Fruit fly (Drosophila melanogaster) whole organism, embryonic: Measurements from ENCODE around the gene mRpL3.

ENCODE experiments used
- Ada2b ChIP-seq: fragments of 200-800 bp; sonication (Bioruptor generic); IDR thresholded peaks from 2 replicates; pipeline ENCODE4 v1.3.6; 2022; ENCODE audit warnings: missing biosample characterization, missing genetic modification characterization
- Antp ChIP-seq: fragments of 200-800 bp; sonication (Bioruptor generic); optimal IDR thresholded peaks from 3 replicates; lab custom pipeline; 2016; ENCODE audit warnings: missing biosample characterization, missing genetic modification characterization
- BEAF-32 ChIP-seq: fragments of 200-800 bp; sonication (Bioruptor generic); optimal IDR thresholded peaks from 3 replicates; lab custom pipeline; 2017; ENCODE audit warnings: missing biosample characterization, missing genetic modification characterization, mild to moderate bottlenecking, moderate library complexity, missing genetic modification reagents
- BtbVII ChIP-seq: fragments of 200-800 bp; sonication (Bioruptor generic); optimal IDR thresholded peaks from 3 replicates; lab custom pipeline; 2017; ENCODE audit warnings: missing biosample characterization, mild to moderate bottlenecking, missing genetic modification characterization
- C15 ChIP-seq: fragments of 200-800 bp; sonication (Bioruptor generic); IDR thresholded peaks from 3 replicates; pipeline ENCODE4 v1.3.6; 2022; ENCODE audit warnings: missing biosample characterization, missing genetic modification characterization
- CG10267 ChIP-seq: fragments of 200-800 bp; sonication (Bioruptor generic); optimal IDR thresholded peaks from 2 replicates; lab custom pipeline; 2018; ENCODE audit warnings: missing biosample characterization, mild to moderate bottlenecking, missing genetic modification characterization, moderate library complexity
- CG10366 ChIP-seq: fragments of 200-800 bp; sonication (Bioruptor generic); IDR thresholded peaks from 2 replicates; pipeline ENCODE4 v1.3.6; 2022; ENCODE audit warnings: missing biosample characterization, missing genetic modification characterization
- CG11695 ChIP-seq: fragments of 200-800 bp; sonication (Bioruptor generic); IDR thresholded peaks from 3 replicates; pipeline ENCODE4 v1.3.6; 2022; ENCODE audit warnings: missing biosample characterization, missing genetic modification characterization
- CG12391 ChIP-seq: fragments of 200-800 bp; sonication (Bioruptor generic); optimal IDR thresholded peaks from 3 replicates; lab custom pipeline; 2018; ENCODE audit warnings: missing biosample characterization, mild to moderate bottlenecking, missing genetic modification characterization, moderate library complexity
- CG14050 ChIP-seq: fragments of 200-800 bp; sonication (Bioruptor generic); IDR thresholded peaks from 3 replicates; pipeline ENCODE4 v1.3.6; 2022; ENCODE audit warnings: missing biosample characterization, missing genetic modification characterization
- CG14965 ChIP-seq: fragments of 200-800 bp; sonication (Bioruptor generic); optimal IDR thresholded peaks from 2 replicates; lab custom pipeline; 2016; ENCODE audit warnings: missing biosample characterization, missing genetic modification characterization, borderline replicate concordance
- CG15073 ChIP-seq: fragments of 200-800 bp; sonication (Bioruptor generic); optimal IDR thresholded peaks from 2 replicates; lab custom pipeline; 2016; ENCODE audit warnings: missing biosample characterization, missing genetic modification characterization
- CG16815 ChIP-seq: fragments of 200-800 bp; sonication (Bioruptor generic); optimal IDR thresholded peaks from 3 replicates; lab custom pipeline; 2017; ENCODE audit warnings: missing biosample characterization, mild to moderate bottlenecking, missing genetic modification characterization
- CG2875 ChIP-seq: fragments of 200-800 bp; sonication (Bioruptor generic); optimal IDR thresholded peaks from 2 replicates; lab custom pipeline; 2017; ENCODE audit warnings: missing biosample characterization, mild to moderate bottlenecking, missing genetic modification characterization, missing genetic modification reagents
- CG3281 ChIP-seq: fragments of 200-800 bp; sonication (Bioruptor generic); optimal IDR thresholded peaks from 3 replicates; lab custom pipeline; 2017; ENCODE audit warnings: missing biosample characterization, mild to moderate bottlenecking, missing genetic modification characterization
- CG4404 ChIP-seq: fragments of 200-800 bp; sonication (Bioruptor generic); IDR thresholded peaks from 2 replicates; pipeline ENCODE4 v1.3.6; 2022; ENCODE audit warnings: missing biosample characterization, missing genetic modification characterization
- CG5180 ChIP-seq: fragments of 200-800 bp; sonication (Bioruptor generic); optimal IDR thresholded peaks from 3 replicates; lab custom pipeline; 2017; ENCODE audit warnings: missing biosample characterization, missing genetic modification characterization, mild to moderate bottlenecking, moderate library complexity, missing genetic modification reagents
- CG6683 ChIP-seq: fragments of 200-800 bp; sonication (Bioruptor generic); optimal IDR thresholded peaks from 2 replicates; lab custom pipeline; 2017; ENCODE audit warnings: missing biosample characterization, mild to moderate bottlenecking, missing genetic modification characterization, missing genetic modification reagents
- CG6765 ChIP-seq: fragments of 200-800 bp; sonication (Bioruptor generic); optimal IDR thresholded peaks from 3 replicates; lab custom pipeline; 2017; ENCODE audit warnings: missing biosample characterization, mild to moderate bottlenecking, missing genetic modification characterization
- CG8359 ChIP-seq: fragments of 200-800 bp; sonication (Bioruptor generic); optimal IDR thresholded peaks from 2 replicates; lab custom pipeline; 2017; ENCODE audit warnings: missing biosample characterization, mild to moderate bottlenecking, missing genetic modification characterization, borderline replicate concordance
- CG9932 ChIP-seq: fragments of 200-800 bp; sonication (Bioruptor generic); IDR thresholded peaks from 2 replicates; pipeline ENCODE4 v1.3.6; 2022; ENCODE audit warnings: missing biosample characterization, missing genetic modification characterization
- CTCF ChIP-seq: fragments of 200-800 bp; sonication (Bioruptor generic); optimal IDR thresholded peaks from 2 replicates; lab custom pipeline; 2017; ENCODE audit warnings: missing biosample characterization, mild to moderate bottlenecking, missing genetic modification characterization, moderate library complexity
- D19B ChIP-seq: fragments of 200-800 bp; sonication (Bioruptor generic); optimal IDR thresholded peaks from 2 replicates; lab custom pipeline; 2017; ENCODE audit warnings: missing biosample characterization, mild to moderate bottlenecking, missing genetic modification characterization
- Dbx ChIP-seq: fragments of 200-800 bp; sonication (Bioruptor generic); IDR thresholded peaks from 3 replicates; pipeline ENCODE4 v1.3.6; 2022; ENCODE audit warnings: missing biosample characterization, missing genetic modification characterization
- Drgx ChIP-seq: fragments of 200-800 bp; sonication (Bioruptor generic); IDR thresholded peaks from 2 replicates; pipeline ENCODE4 v1.3.6; 2022; ENCODE audit warnings: missing biosample characterization, missing genetic modification characterization
- ERR ChIP-seq: fragments of 200-800 bp; sonication (Bioruptor generic); optimal IDR thresholded peaks from 2 replicates; lab custom pipeline; 2016; ENCODE audit warnings: missing biosample characterization, missing genetic modification characterization
- Fer1 ChIP-seq: fragments of 200-800 bp; sonication (Bioruptor generic); optimal IDR thresholded peaks from 2 replicates; lab custom pipeline; 2017; ENCODE audit warnings: missing biosample characterization, mild to moderate bottlenecking, missing genetic modification characterization
- HHEX ChIP-seq: fragments of 200-800 bp; sonication (Bioruptor generic); optimal IDR thresholded peaks from 3 replicates; lab custom pipeline; 2017; ENCODE audit warnings: missing biosample characterization, mild to moderate bottlenecking, missing genetic modification characterization, missing genetic modification reagents
- HLH4C ChIP-seq: fragments of 200-800 bp; sonication (Bioruptor generic); IDR thresholded peaks from 3 replicates; pipeline ENCODE4 v1.3.6; 2022; ENCODE audit warnings: missing biosample characterization, missing genetic modification characterization; ENCODE audit not compliant: partially characterized antibody
- HLHmδ ChIP-seq: fragments of 200-800 bp; sonication (Bioruptor generic); optimal IDR thresholded peaks from 2 replicates; lab custom pipeline; 2018; ENCODE audit warnings: missing biosample characterization, mild to moderate bottlenecking, missing genetic modification characterization, moderate library complexity
- Lim3 ChIP-seq: fragments of 200-800 bp; sonication (Bioruptor generic); IDR thresholded peaks from 2 replicates; pipeline ENCODE4 v1.3.6; 2022; ENCODE audit warnings: missing biosample characterization, missing genetic modification characterization
- Lpt ChIP-seq: fragments of >200 bp; optimal IDR thresholded peaks from 2 replicates; lab custom pipeline; 2018; ENCODE audit warnings: missing biosample characterization, missing genetic modification characterization
- MESR4 ChIP-seq: fragments of 200-800 bp; sonication (Bioruptor generic); optimal IDR thresholded peaks from 2 replicates; lab custom pipeline; 2018; ENCODE audit warnings: missing biosample characterization, mild to moderate bottlenecking, missing genetic modification characterization, moderate library complexity
- Myb ChIP-seq: fragments of 200-800 bp; sonication (Bioruptor generic); optimal IDR thresholded peaks from 2 replicates; lab custom pipeline; 2016; ENCODE audit warnings: missing biosample characterization, missing genetic modification characterization
- Opbp ChIP-seq: fragments of 200-800 bp; sonication (Bioruptor generic); IDR thresholded peaks from 3 replicates; pipeline ENCODE4 v1.3.6; 2022; ENCODE audit warnings: missing biosample characterization, missing genetic modification characterization; ENCODE audit not compliant: partially characterized antibody
- Pdp1 ChIP-seq, 2 experiments: fragments of 200-800 bp; sonication (Bioruptor generic); optimal IDR thresholded peaks; 3 replicates each; lab custom pipeline; 2016; ENCODE audit warnings: missing biosample characterization in 2 of 2, missing genetic modification characterization in 2 of 2, mild to moderate bottlenecking in 1 of 2, moderate library complexity in 1 of 2
- Poxn ChIP-seq: fragments of 200-800 bp; sonication (Bioruptor generic); IDR thresholded peaks from 2 replicates; pipeline ENCODE4 v1.3.6; 2022; ENCODE audit warnings: missing biosample characterization, missing genetic modification characterization
- Ptx1 ChIP-seq: fragments of 200-800 bp; sonication (Bioruptor generic); IDR thresholded peaks from 2 replicates; pipeline ENCODE4 v1.3.6; 2022; ENCODE audit warnings: missing biosample characterization, missing genetic modification characterization
- abd-A ChIP-seq: fragments of 200-800 bp; sonication (Bioruptor generic); optimal IDR thresholded peaks from 3 replicates; lab custom pipeline; 2019; ENCODE audit warnings: missing biosample characterization, mild to moderate bottlenecking, missing genetic modification characterization, moderate library complexity
- bcd ChIP-seq: fragments of 200-800 bp; sonication (Bioruptor generic); optimal IDR thresholded peaks from 2 replicates; lab custom pipeline; 2017; ENCODE audit warnings: missing biosample characterization, mild to moderate bottlenecking, missing genetic modification characterization
- btn ChIP-seq: fragments of 200-800 bp; sonication (Bioruptor generic); optimal IDR thresholded peaks from 2 replicates; lab custom pipeline; 2016; ENCODE audit warnings: missing biosample characterization, missing genetic modification characterization
- cato ChIP-seq: fragments of 200-800 bp; sonication (Bioruptor generic); optimal IDR thresholded peaks from 2 replicates; lab custom pipeline; 2016; ENCODE audit warnings: missing biosample characterization, missing genetic modification characterization, borderline replicate concordance
- croc ChIP-seq: fragments of 200-800 bp; sonication (Bioruptor generic); conservative IDR thresholded peaks from 3 replicates; pipeline ENCODE4 v1.3.6; 2022; ENCODE audit warnings: missing biosample characterization, missing genetic modification characterization
- dati ChIP-seq: fragments of 200-800 bp; sonication (Bioruptor generic); IDR thresholded peaks from 2 replicates; pipeline ENCODE4 v1.3.6; 2022; ENCODE audit warnings: missing biosample characterization, missing genetic modification characterization
- disco-r ChIP-seq: fragments of 200-800 bp; sonication (Bioruptor generic); optimal IDR thresholded peaks from 2 replicates; lab custom pipeline; 2016; ENCODE audit warnings: missing biosample characterization, missing genetic modification characterization
- eyg ChIP-seq: fragments of 200-800 bp; sonication (Bioruptor generic); optimal IDR thresholded peaks from 3 replicates; lab custom pipeline; 2016; ENCODE audit warnings: missing biosample characterization, missing genetic modification characterization
- ham ChIP-seq: fragments of 200-800 bp; sonication (Bioruptor generic); IDR thresholded peaks from 2 replicates; pipeline ENCODE4 v1.3.6; 2022; ENCODE audit warnings: missing biosample characterization, missing genetic modification characterization
- nerfin-2 ChIP-seq: fragments of 200-800 bp; sonication (Bioruptor generic); IDR thresholded peaks from 2 replicates; pipeline ENCODE4 v1.3.6; 2022; ENCODE audit warnings: missing biosample characterization, missing genetic modification characterization; ENCODE audit not compliant: partially characterized antibody
- pros ChIP-seq: fragments of 200-800 bp; sonication (Bioruptor generic); optimal IDR thresholded peaks from 3 replicates; lab custom pipeline; 2019; ENCODE audit warnings: missing biosample characterization, mild to moderate bottlenecking, missing genetic modification characterization, moderate library complexity
- row ChIP-seq: fragments of 200-800 bp; sonication (Bioruptor generic); IDR thresholded peaks from 3 replicates; pipeline ENCODE4 v1.3.6; 2022; ENCODE audit warnings: missing biosample characterization, missing genetic modification characterization
- trh ChIP-seq: fragments of 200-800 bp; sonication (Bioruptor generic); optimal IDR thresholded peaks from 2 replicates; lab custom pipeline; 2016; ENCODE audit warnings: missing biosample characterization, missing genetic modification characterization

The mRpL3 gene

DNA sequence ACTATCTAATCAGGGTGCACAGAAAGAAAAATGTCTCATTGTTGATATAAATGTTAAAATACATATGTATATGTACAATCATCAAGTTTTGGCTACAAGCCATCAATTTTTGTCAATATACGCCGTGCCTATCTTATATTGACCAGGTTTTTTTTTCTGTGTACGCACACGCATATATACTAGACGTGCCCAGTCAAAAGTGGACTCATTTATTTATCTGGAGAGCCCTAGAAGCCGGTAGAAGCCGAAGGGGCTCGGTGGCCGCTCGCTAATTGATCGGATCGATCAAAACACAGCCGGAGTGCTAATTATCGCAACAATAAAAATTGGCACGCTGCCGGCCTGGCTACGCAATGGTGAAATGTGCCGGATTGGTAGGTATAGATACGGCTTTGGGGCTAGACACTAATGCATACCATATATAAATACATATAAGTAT lies 20.7 kb upstream of the mRpL3 start (continued):
- TF ChIP-seq CG6765 (GFP tag; lab: Kevin White, UChicago) (peak; percentile 68), CG10267 (tag; lab: Kevin White, UChicago) (peak; percentile 40), Antp (GFP tag; lab: Kevin White, UChicago) (peak; percentile 44), HLH4C (GFP tag; lab: Robert Waterston, UW) (no peak), CG4404 (GFP tag; lab: Robert Waterston, UW) (peak; percentile 50), CG8359 (no peak), D19B (GFP tag; lab: Kevin White, UChicago) (peak; percentile 66), CG3281 (GFP tag; lab: Kevin White, UChicago) (peak; percentile 78), eyg (GFP tag; lab: Kevin White, UChicago) (no peak), nerfin-2 (GFP tag; lab: Robert Waterston, UW) (no peak), abd-A (no peak), Opbp (GFP tag; lab: Robert Waterston, UW) (no peak), CG10366 (peak; percentile 80), Ada2b (peak; percentile 75), Fer1 (GFP tag; lab: Kevin White, UChicago) (peak; percentile 85), CG14050 (GFP tag; lab: Robert Waterston, UW) (peak; percentile 35; the same call in 1 of the 3 replicates), CTCF (GFP tag; lab: Kevin White, UChicago) (no peak), CG5180 (GFP tag; lab: Kevin White, UChicago) (no peak), cato (GFP tag; lab: Kevin White, UChicago) (peak; percentile 29), ham (GFP tag; lab: Robert Waterston, UW) (peak; percentile 38; the same call in 1 of the 2 replicates), HLHmδ (no peak), Lim3 (GFP tag; lab: Robert Waterston, UW) (no peak), HHEX (GFP tag; lab: Kevin White, UChicago) (peak; percentile 80), disco-r (GFP tag; lab: Kevin White, UChicago) (no peak), MESR4 (GFP tag; lab: Kevin White, UChicago) (no peak), CG6683 (GFP tag; lab: Kevin White, UChicago) (peak; percentile 63), CG2875 (GFP tag; lab: Kevin White, UChicago) (peak; percentile 1), Ptx1 (peak; percentile 75), C15 (peak; percentile 47; the same call in 1 of the 3 replicates), Lpt (GFP tag; lab: Kevin White, UChicago) (no peak), CG11695 (GFP tag; lab: Robert Waterston, UW) (peak; percentile 68; the same call in 2 of the 3 replicates), Drgx (GFP tag; lab: Robert Waterston, UW) (peak; percentile 46), croc (GFP tag; lab: Robert Waterston, UW) (no peak; the same call in 2 of the 3 replicates), CG15073 (no peak), Poxn (0 out of 2 replicates have a peak, but pooled peaks have one; percentile 30), trh (peak; percentile 23), Dbx (GFP tag; lab: Robert Waterston, UW) (peak; percentile 88), ERR (peak; percentile 26), Pdp1 (GFP tag; optimal IDR thresholded peaks at IDR 0.05; lab: Kevin White, UChicago) (peak; percentile 58 to 63), BEAF-32 (GFP tag; lab: Kevin White, UChicago) (no peak), CG12391 (tag; lab: Kevin White, UChicago) (peak; percentile 69)
- TF ChIP-seq, all 482 proteins: peak for 305

- TF ChIP-seq CG2875 (GFP tag; lab: Kevin White, UChicago), result no peak
- TF ChIP-seq Myb (GFP tag; lab: Kevin White, UChicago), result no peak
- TF ChIP-seq CG16815 (GFP tag; lab: Kevin White, UChicago), result no peak
- TF ChIP-seq CG9932 (GFP tag; lab: Robert Waterston, UW), result 0 out of 2 replicates have a peak, but pooled peaks have one; percentile 28
- TF ChIP-seq btn (GFP tag; lab: Kevin White, UChicago), result no peak
- TF ChIP-seq row (GFP tag; lab: Robert Waterston, UW), result peak; percentile 24; the same call in 2 of the 3 replicates
- peak; percentile 3 for TF ChIP-seq BtbVII
- no peak for TF ChIP-seq bcd
- TF ChIP-seq pros, result no peak
- TF ChIP-seq dati, result no peak
- no peak for TF ChIP-seq CG14965 (GFP tag; lab: Kevin White, UChicago)
- TF ChIP-seq, all 482 proteins: peak for 3
Measured at dm6 chrX:15740881-15741280, 20.2 kb upstream of the mRpL3 start.
